Worm (Caenorhabditis elegans) whole organism, L3 larva: ENCODE measurements around the gene nmt-1.

ENCODE experiments used
- elt-2 ChIP-seq: sonication (generic microtip); optimal IDR thresholded peaks from 2 replicates; lab custom pipeline; 2016; ENCODE audit warnings: missing genetic modification reagents, mild to moderate bottlenecking, missing genetic modification characterization, missing compliant biosample characterization
- nhr-12 ChIP-seq: fragments of 150-350 bp; optimal IDR thresholded peaks from 2 replicates; lab custom pipeline; 2014; ENCODE audit warnings: missing biosample characterization, missing genetic modification characterization
- nhr-25 ChIP-seq: sonication (generic microtip); optimal IDR thresholded peaks from 2 replicates; lab custom pipeline; 2017; ENCODE audit warnings: missing biosample characterization, missing genetic modification characterization
- nhr-43 ChIP-seq: sonication (generic microtip); optimal IDR thresholded peaks from 2 replicates; lab custom pipeline; 2016; ENCODE audit warnings: mild to moderate bottlenecking, missing genetic modification characterization, missing compliant biosample characterization; ENCODE audit not compliant: poor library complexity, severe bottlenecking
- pha-4 ChIP-seq: fragments of 150-350 bp; optimal IDR thresholded peaks from 2 replicates; lab custom pipeline; 2014; ENCODE audit warnings: missing biosample characterization, missing genetic modification reagents, missing genetic modification characterization

ce11 chrIII:6146797-6147196 is 30.7 kb upstream of the nmt-1 start:
- TF ChIP-seq pha-4 (tag; lab: Kevin White, UChicago): no peak
- no peak for TF ChIP-seq nhr-25
- TF ChIP-seq elt-2: no peak
- TF ChIP-seq nhr-12: no peak
- TF ChIP-seq nhr-43: no peak
